Worm (Caenorhabditis elegans) whole organism, young adult: ENCODE measurements around the gene scl-26.

Experiments used
- B0035.1 ChIP-seq: sonication (generic microtip); optimal IDR thresholded peaks from 2 replicates; lab custom pipeline; 2016; ENCODE audit warnings: missing genetic modification characterization, mild to moderate bottlenecking, missing compliant biosample characterization, missing genotype, missing genetic modification reagents
- B0261.1 ChIP-seq: sonication (generic microtip); optimal IDR thresholded peaks from 2 replicates; lab custom pipeline; 2016; ENCODE audit warnings: mild to moderate bottlenecking, missing genetic modification characterization, moderate library complexity, missing compliant biosample characterization
- C06A6.2 ChIP-seq: fragments of 200-800 bp; sonication (Bioruptor generic); conservative IDR thresholded peaks from 2 replicates; pipeline ENCODE4 v1.3.6; 2022; ENCODE audit warnings: missing genetic modification characterization, missing compliant biosample characterization
- D2030.7 ChIP-seq: fragments of 200-800 bp; sonication (Bioruptor generic); IDR thresholded peaks from 2 replicates; pipeline ENCODE4 v1.3.6; 2022; ENCODE audit warnings: missing genetic modification reagents, missing genetic modification characterization, missing compliant biosample characterization
- F37B4.10 ChIP-seq: fragments of 200-800 bp; sonication (Bioruptor generic); IDR thresholded peaks from 2 replicates; pipeline ENCODE4 v1.3.6; 2022; ENCODE audit warnings: missing genetic modification characterization, missing compliant biosample characterization
- F57C9.4 ChIP-seq: sonication (generic microtip); optimal IDR thresholded peaks from 2 replicates; lab custom pipeline; 2017; ENCODE audit warnings: mild to moderate bottlenecking, missing genetic modification characterization, missing compliant biosample characterization
- K12H6.12 ChIP-seq: fragments of 200-800 bp; sonication (Bioruptor generic); optimal IDR thresholded peaks from 2 replicates; lab custom pipeline; 2018; ENCODE audit warnings: mild to moderate bottlenecking, missing genetic modification characterization, missing compliant biosample characterization
- T26A5.8 ChIP-seq: sonication (generic microtip); optimal IDR thresholded peaks from 2 replicates; lab custom pipeline; 2016; ENCODE audit warnings: missing genetic modification characterization, missing compliant biosample characterization
- Y53F4B.3 ChIP-seq: fragments of 200-800 bp; sonication (Bioruptor generic); IDR thresholded peaks from 2 replicates; pipeline ENCODE4 v1.3.6; 2022; ENCODE audit warnings: missing genetic modification reagents, missing genetic modification characterization, missing compliant biosample characterization
- Y53G8AR.9 ChIP-seq: fragments of 200-800 bp; sonication (Bioruptor generic); conservative IDR thresholded peaks from 2 replicates; pipeline ENCODE4 v1.3.6; 2022; ENCODE audit warnings: missing genetic modification reagents, missing genetic modification characterization, missing compliant biosample characterization
- Y79H2A.3 ChIP-seq: fragments of 200-800 bp; sonication (Bioruptor generic); conservative IDR thresholded peaks from 2 replicates; pipeline ENCODE4 v1.3.6; 2022; ENCODE audit warnings: missing genetic modification reagents, missing genetic modification characterization, missing compliant biosample characterization
- akir-1 ChIP-seq: fragments of 200-800 bp; sonication (Bioruptor generic); optimal IDR thresholded peaks from 2 replicates; lab custom pipeline; 2018; ENCODE audit warnings: mild to moderate bottlenecking, missing genetic modification characterization, moderate library complexity, missing compliant biosample characterization
- athp-1 ChIP-seq: sonication (generic microtip); optimal IDR thresholded peaks from 2 replicates; lab custom pipeline; 2017; ENCODE audit warnings: mild to moderate bottlenecking, missing genetic modification characterization, missing compliant biosample characterization
- attf-5 ChIP-seq: fragments of 200-800 bp; sonication (Bioruptor generic); optimal IDR thresholded peaks from 2 replicates; lab custom pipeline; 2018; ENCODE audit warnings: mild to moderate bottlenecking, missing genetic modification characterization, missing compliant biosample characterization
- attf-6 ChIP-seq: fragments of 200-800 bp; sonication (Bioruptor generic); IDR thresholded peaks from 2 replicates; pipeline ENCODE4 v1.3.6; 2022; ENCODE audit warnings: missing genetic modification reagents, missing genetic modification characterization, missing compliant biosample characterization
- ceh-27 ChIP-seq: fragments of 200-800 bp; sonication (Bioruptor generic); optimal IDR thresholded peaks from 2 replicates; lab custom pipeline; 2018; ENCODE audit warnings: mild to moderate bottlenecking, missing genetic modification characterization, moderate library complexity, missing compliant biosample characterization
- ceh-91 ChIP-seq: fragments of 200-800 bp; sonication (Bioruptor generic); IDR thresholded peaks from 2 replicates; pipeline ENCODE4 v1.3.6; 2022; ENCODE audit warnings: missing genetic modification reagents, missing genetic modification characterization, missing compliant biosample characterization
- die-1 ChIP-seq: sonication (generic microtip); optimal IDR thresholded peaks from 2 replicates; lab custom pipeline; 2016; ENCODE audit warnings: missing genotype, mild to moderate bottlenecking, missing genetic modification characterization, missing compliant biosample characterization
- dox-1 ChIP-seq: fragments of 200-800 bp; sonication (Bioruptor generic); IDR thresholded peaks from 2 replicates; pipeline ENCODE4 v1.3.6; 2022; ENCODE audit warnings: missing genetic modification reagents, missing genetic modification characterization, missing compliant biosample characterization
- efl-1 ChIP-seq: fragments of 150-350 bp; optimal IDR thresholded peaks from 2 replicates; lab custom pipeline; 2014; ENCODE audit warnings: missing biosample characterization, missing genetic modification reagents, missing genetic modification characterization
- egrh-3 ChIP-seq: fragments of 200-800 bp; sonication (Bioruptor generic); IDR thresholded peaks from 2 replicates; pipeline ENCODE4 v1.3.6; 2022; ENCODE audit warnings: missing genetic modification reagents, missing genetic modification characterization, missing compliant biosample characterization
- ekl-4 ChIP-seq: fragments of 200-800 bp; sonication (Bioruptor generic); IDR thresholded peaks from 2 replicates; pipeline ENCODE4 v1.3.6; 2022; ENCODE audit warnings: missing genetic modification reagents, missing genetic modification characterization, missing compliant biosample characterization
- ets-4 ChIP-seq: fragments of 200-800 bp; sonication (Bioruptor generic); optimal IDR thresholded peaks from 2 replicates; lab custom pipeline; 2018; ENCODE audit warnings: mild to moderate bottlenecking, missing genetic modification characterization, missing compliant biosample characterization
- hlh-12 ChIP-seq: sonication (generic microtip); optimal IDR thresholded peaks from 2 replicates; lab custom pipeline; 2016; ENCODE audit warnings: missing genetic modification characterization, missing compliant biosample characterization
- hlh-26 ChIP-seq: fragments of 200-800 bp; sonication (Bioruptor generic); conservative IDR thresholded peaks from 2 replicates; pipeline ENCODE4 v1.3.6; 2022; ENCODE audit warnings: missing genetic modification reagents, missing genetic modification characterization, missing compliant biosample characterization
- hmg-1.2 ChIP-seq: fragments of 200-800 bp; sonication (Bioruptor generic); IDR thresholded peaks from 2 replicates; pipeline ENCODE4 v1.3.6; 2022; ENCODE audit warnings: missing genetic modification reagents, missing genetic modification characterization, missing compliant biosample characterization
- hmg-20 ChIP-seq: fragments of 200-800 bp; sonication (Bioruptor generic); IDR thresholded peaks from 2 replicates; pipeline ENCODE4 v1.3.6; 2022; ENCODE audit warnings: missing genetic modification reagents, missing genetic modification characterization, missing compliant biosample characterization
- lag-1 ChIP-seq: fragments of 200-800 bp; sonication (Bioruptor generic); IDR thresholded peaks from 2 replicates; pipeline ENCODE4 v1.3.6; 2022; ENCODE audit warnings: missing genetic modification reagents, missing genetic modification characterization, missing compliant biosample characterization
- let-607 ChIP-seq, 2 experiments: fragments of 200-800 bp in 1 of 2; sonication (Bioruptor generic) in 1 of 2; sonication (generic microtip) in 1 of 2; optimal IDR thresholded peaks; 2 replicates each; lab custom pipeline; 2016 to 2018; ENCODE audit warnings: mild to moderate bottlenecking in 2 of 2, missing compliant biosample characterization in 2 of 2, missing genetic modification characterization in 2 of 2, moderate library complexity in 2 of 2, missing genotype in 1 of 2
- lin-26 ChIP-seq: fragments of 200-800 bp; sonication (Bioruptor generic); IDR thresholded peaks from 2 replicates; pipeline ENCODE4 v1.3.6; 2022; ENCODE audit warnings: missing genetic modification reagents, missing genetic modification characterization, missing compliant biosample characterization
- lin-54 ChIP-seq: fragments of 200-800 bp; sonication (Bioruptor generic); optimal IDR thresholded peaks from 2 replicates; lab custom pipeline; 2018; ENCODE audit warnings: mild to moderate bottlenecking, missing genetic modification characterization, missing compliant biosample characterization
- lsl-1 ChIP-seq: fragments of 200-800 bp; sonication (Bioruptor generic); optimal IDR thresholded peaks from 2 replicates; lab custom pipeline; 2018; ENCODE audit warnings: mild to moderate bottlenecking, missing genetic modification characterization, moderate library complexity, missing compliant biosample characterization
- madf-3 ChIP-seq: fragments of 200-800 bp; sonication (Bioruptor generic); IDR thresholded peaks from 2 replicates; pipeline ENCODE4 v1.3.6; 2022; ENCODE audit warnings: missing genetic modification reagents, missing genetic modification characterization, missing compliant biosample characterization
- madf-6 ChIP-seq: fragments of 200-800 bp; sonication (Bioruptor generic); IDR thresholded peaks from 2 replicates; pipeline ENCODE4 v1.3.6; 2022; ENCODE audit warnings: missing genetic modification reagents, missing genetic modification characterization, missing compliant biosample characterization
- mcd-1 ChIP-seq: fragments of 200-800 bp; sonication (Bioruptor generic); IDR thresholded peaks from 2 replicates; pipeline ENCODE4 v1.3.6; 2022; ENCODE audit warnings: missing genetic modification reagents, missing genetic modification characterization, missing compliant biosample characterization
- mel-28 ChIP-seq: sonication (generic microtip); optimal IDR thresholded peaks from 2 replicates; lab custom pipeline; 2016; ENCODE audit warnings: borderline replicate concordance, mild to moderate bottlenecking, missing genetic modification characterization, missing compliant biosample characterization
- mes-4 ChIP-seq: sonication (generic microtip); optimal IDR thresholded peaks from 2 replicates; lab custom pipeline; 2016; ENCODE audit warnings: missing genotype, missing genetic modification characterization, missing compliant biosample characterization
- nfya-2 ChIP-seq: fragments of 200-800 bp; sonication (Bioruptor generic); IDR thresholded peaks from 2 replicates; pipeline ENCODE4 v1.3.6; 2022; ENCODE audit warnings: missing genetic modification reagents, missing genetic modification characterization, missing compliant biosample characterization
- nfyb-1 ChIP-seq: fragments of 200-800 bp; sonication (Bioruptor generic); IDR thresholded peaks from 2 replicates; pipeline ENCODE4 v1.3.6; 2022; ENCODE audit warnings: missing genetic modification reagents, missing genetic modification characterization, missing compliant biosample characterization
- nhr-179 ChIP-seq: sonication (generic microtip); optimal IDR thresholded peaks from 2 replicates; lab custom pipeline; 2016; ENCODE audit warnings: mild to moderate bottlenecking, missing genetic modification characterization, missing compliant biosample characterization
- nhr-27 ChIP-seq: fragments of 200-800 bp; sonication (Bioruptor generic); optimal IDR thresholded peaks from 2 replicates; lab custom pipeline; 2018; ENCODE audit warnings: mild to moderate bottlenecking, missing genetic modification characterization, moderate library complexity, missing compliant biosample characterization
- nhr-80 ChIP-seq: sonication (generic microtip); optimal IDR thresholded peaks from 2 replicates; lab custom pipeline; 2016; ENCODE audit warnings: missing genetic modification characterization, missing compliant biosample characterization
- pha-4 ChIP-seq: fragments of 150-350 bp; sonication (generic microtip); optimal IDR thresholded peaks from 2 replicates; lab custom pipeline; 2014; ENCODE audit warnings: missing biosample characterization, missing genetic modification reagents, missing genetic modification characterization
- rcor-1 ChIP-seq: fragments of 200-800 bp; sonication (Bioruptor generic); IDR thresholded peaks from 2 replicates; pipeline ENCODE4 v1.3.6; 2022; ENCODE audit warnings: missing genetic modification reagents, missing genetic modification characterization, missing compliant biosample characterization
- repo-1 ChIP-seq: sonication (generic microtip); optimal IDR thresholded peaks from 2 replicates; lab custom pipeline; 2017; ENCODE audit warnings: mild to moderate bottlenecking, missing genetic modification characterization, missing compliant biosample characterization
- sdz-38 ChIP-seq: sonication (generic microtip); optimal IDR thresholded peaks from 2 replicates; lab custom pipeline; 2016; ENCODE audit warnings: missing genotype, missing genetic modification characterization, missing compliant biosample characterization
- sea-2 ChIP-seq: fragments of 200-800 bp; sonication (Bioruptor generic); IDR thresholded peaks from 2 replicates; pipeline ENCODE4 v1.3.6; 2022; ENCODE audit warnings: missing genetic modification characterization, missing compliant biosample characterization
- snpc-3.4 ChIP-seq: sonication (generic microtip); optimal IDR thresholded peaks from 2 replicates; lab custom pipeline; 2017; ENCODE audit warnings: missing genetic modification characterization, mild to moderate bottlenecking, missing compliant biosample characterization, antibody characterized with exemption, moderate library complexity, missing genotype, missing genetic modification reagents
- tlf-1 ChIP-seq: fragments of 200-800 bp; sonication (Bioruptor generic); optimal IDR thresholded peaks from 2 replicates; lab custom pipeline; 2018; ENCODE audit warnings: mild to moderate bottlenecking, missing genetic modification characterization, missing compliant biosample characterization
- ztf-25 ChIP-seq: fragments of 200-800 bp; sonication (Bioruptor generic); IDR thresholded peaks from 2 replicates; pipeline ENCODE4 v1.3.6; 2022; ENCODE audit warnings: missing genetic modification reagents, missing genetic modification characterization, missing compliant biosample characterization
- ztf-26 ChIP-seq: sonication (generic microtip); optimal IDR thresholded peaks from 2 replicates; lab custom pipeline; 2017; ENCODE audit warnings: missing genetic modification characterization, missing compliant biosample characterization

scl-26 gene

DNA sequence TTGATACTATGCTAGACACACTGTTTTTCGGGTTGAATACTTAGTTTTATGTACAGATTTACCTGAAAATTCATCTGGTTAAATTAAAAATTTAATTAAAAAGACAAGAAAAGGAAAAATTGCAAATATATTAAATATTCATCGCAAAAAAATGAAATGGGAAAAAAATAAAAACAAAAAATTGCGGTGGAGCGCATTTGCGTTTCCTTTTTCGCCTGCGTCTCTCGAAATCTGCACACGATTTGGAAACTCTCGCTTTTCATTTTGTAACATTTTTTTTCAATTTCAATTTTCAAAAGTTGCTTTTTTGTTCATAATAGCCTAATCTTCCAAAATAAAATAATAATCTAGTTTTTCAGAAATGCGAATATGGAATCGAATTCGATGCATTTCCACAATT, 13.7 kb downstream of the scl-26 start, which contains the start of the genes F19F10.11 and C50E3.5 (continued):
- TF ChIP-seq hmg-1.2 (GFP tag; lab: Robert Waterston, UW) (peak; percentile 98), Y53F4B.3 (no peak), B0035.1 (tag; lab: Kevin White, UChicago) (no peak), rcor-1 (GFP tag; lab: Robert Waterston, UW) (no peak), hlh-12 (tag; lab: Kevin White, UChicago) (no peak), lin-26 (GFP tag; lab: Robert Waterston, UW) (no peak), lag-1 (GFP tag; lab: Robert Waterston, UW) (no peak), madf-6 (peak; percentile 60), madf-3 (no peak), attf-6 (no peak), nhr-179 (no peak), ceh-27 (GFP tag; lab: Kevin White, UChicago) (no peak), nhr-80 (tag; lab: Kevin White, UChicago) (no peak), pha-4 (tag; lab: Kevin White, UChicago) (no peak), B0261.1 (tag; lab: Kevin White, UChicago) (no peak), athp-1 (no peak), F37B4.10 (GFP tag; lab: Robert Waterston, UW) (no peak), lsl-1 (GFP tag; lab: Kevin White, UChicago) (peak; percentile 28), Y53G8AR.9 (no peak), F57C9.4 (tag; lab: Kevin White, UChicago) (no peak), nhr-27 (tag; lab: Kevin White, UChicago) (no peak), sea-2 (GFP tag; lab: Robert Waterston, UW) (no peak), ets-4 (GFP tag; lab: Kevin White, UChicago) (no peak), tlf-1 (no peak), attf-5 (peak; percentile 91), repo-1 (no peak), K12H6.12 (tag; lab: Kevin White, UChicago) (no peak), snpc-3.4 (tag; lab: Kevin White, UChicago) (peak; percentile 35), mcd-1 (GFP tag; lab: Robert Waterston, UW) (peak; percentile 95), mes-4 (tag; lab: Kevin White, UChicago) (no peak), ztf-25 (GFP tag; lab: Robert Waterston, UW) (no peak), sdz-38 (tag; lab: Kevin White, UChicago) (no peak), mel-28 (tag; lab: Kevin White, UChicago) (no peak), die-1 (tag; lab: Kevin White, UChicago) (no peak), Y79H2A.3 (GFP tag; lab: Robert Waterston, UW) (no peak)

DNA sequence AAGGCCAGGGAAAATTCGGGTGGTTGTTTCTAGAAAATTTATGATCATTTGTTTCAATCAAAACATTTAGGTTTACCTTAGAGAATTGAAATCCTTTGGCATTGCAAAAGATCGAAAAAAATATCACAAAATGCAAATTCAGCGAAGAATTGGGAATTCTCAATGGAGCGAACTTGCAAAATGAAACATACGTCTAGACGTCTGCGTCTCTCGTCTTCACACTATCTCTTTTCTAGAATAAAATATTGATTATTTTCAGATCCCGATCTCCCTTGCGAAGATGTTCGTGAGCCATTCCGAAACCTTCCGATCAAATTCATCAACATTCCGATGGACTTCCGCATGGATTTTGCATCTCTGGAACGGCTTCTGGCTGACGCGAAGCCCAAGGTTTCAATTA, 21.0 kb downstream of the scl-26 start, which contains the start of gene ets-6:
Gene ets-6 (minus strand): TSS at position 169 of the 400 bp plus-strand sequence.
- no peak for TF ChIP-seq mes-4 (tag; lab: Kevin White, UChicago)
- no peak for TF ChIP-seq ztf-26 (tag; lab: Kevin White, UChicago)
- no peak; the same call in 1 of the 2 replicates for TF ChIP-seq ceh-91 (GFP tag; lab: Robert Waterston, UW)
- no peak for TF ChIP-seq nfyb-1 (GFP tag; lab: Robert Waterston, UW)
- no peak for TF ChIP-seq egrh-3 (GFP tag; lab: Robert Waterston, UW)
- peak; percentile 22 for TF ChIP-seq lin-54 (GFP tag; lab: Kevin White, UChicago)
- no peak for TF ChIP-seq C06A6.2 (GFP tag; lab: Robert Waterston, UW)
- no peak for TF ChIP-seq nfya-2 (GFP tag; lab: Robert Waterston, UW)
- TF ChIP-seq akir-1 = no peak
- peak; percentile 25; the same call in 1 of the 2 replicates for TF ChIP-seq ekl-4 (GFP tag; lab: Robert Waterston, UW)
- no peak for TF ChIP-seq B0261.1 (tag; lab: Kevin White, UChicago)
- TF ChIP-seq let-607 (tag; optimal IDR thresholded peaks at IDR 0.05; lab: Kevin White, UChicago) = no peak
- no peak for TF ChIP-seq hlh-26 (GFP tag; lab: Robert Waterston, UW)
- TF ChIP-seq T26A5.8 (tag; lab: Kevin White, UChicago) = no peak
- peak; percentile 93 for TF ChIP-seq mcd-1 (GFP tag; lab: Robert Waterston, UW)
- TF ChIP-seq efl-1 = peak; percentile 10
- no peak for TF ChIP-seq hmg-20 (GFP tag; lab: Robert Waterston, UW)
- TF ChIP-seq dox-1 (GFP tag; lab: Robert Waterston, UW) = peak; percentile 56
- TF ChIP-seq D2030.7 (GFP tag; lab: Robert Waterston, UW) = peak; percentile 34; the same call in 1 of the 2 replicates
- peak; percentile 78 for TF ChIP-seq attf-5
